Worm (Caenorhabditis elegans) whole organism, L4 larva: Measurements from ENCODE around the gene mlk-1.

Source experiments
- ceh-32 ChIP-seq: sonication (generic microtip); optimal IDR thresholded peaks from 2 replicates; lab custom pipeline; 2016; ENCODE audit warnings: mild to moderate bottlenecking, missing genetic modification characterization, missing compliant biosample characterization; ENCODE audit not compliant: poor library complexity
- ces-1 ChIP-seq: fragments of 150-350 bp; sonication (generic microtip); optimal IDR thresholded peaks from 4 replicates; lab custom pipeline; 2014; ENCODE audit warnings: missing biosample characterization, missing genetic modification reagents, missing genetic modification characterization
- dpl-1 ChIP-seq: fragments of 150-350 bp; optimal IDR thresholded peaks from 2 replicates; lab custom pipeline; 2014; ENCODE audit warnings: missing biosample characterization, missing genetic modification reagents, missing genetic modification characterization
- egl-27 ChIP-seq: sonication (generic microtip); optimal IDR thresholded peaks from 3 replicates; lab custom pipeline; 2017; ENCODE audit warnings: missing biosample characterization, missing genetic modification reagents, missing genetic modification characterization
- fos-1 ChIP-seq: fragments of 150-350 bp; optimal IDR thresholded peaks from 2 replicates; lab custom pipeline; 2014; ENCODE audit warnings: missing biosample characterization, missing genetic modification characterization
- mdl-1 ChIP-seq, 2 experiments: fragments of 150-350 bp in 1 of 2; sonication (generic microtip) in 1 of 2; optimal IDR thresholded peaks; 2 replicates each; lab custom pipeline; 2014 to 2017; ENCODE audit warnings: missing biosample characterization in 2 of 2, missing genetic modification characterization in 2 of 2
- skn-1 ChIP-seq: fragments of 150-350 bp; optimal IDR thresholded peaks from 2 replicates; lab custom pipeline; 2014; ENCODE audit warnings: missing biosample characterization, missing genetic modification characterization
- snpc-4 ChIP-seq: fragments of 150-350 bp; optimal IDR thresholded peaks from 2 replicates; lab custom pipeline; 2014; ENCODE audit warnings: missing biosample characterization, missing genetic modification characterization
- unc-130 ChIP-seq: sonication (generic microtip); optimal IDR thresholded peaks from 2 replicates; lab custom pipeline; 2016; ENCODE audit warnings: missing genetic modification reagents, missing genetic modification characterization, missing compliant biosample characterization
- unc-62 ChIP-seq, 3 experiments: fragments of 150-350 bp in 1 of 3; sonication (generic microtip); optimal IDR thresholded peaks in 2 of 3; peaks in 1 of 3; 1 replicate in 1 of 3; 2 replicates in 2 of 3; lab custom pipeline; 2014 to 2017; ENCODE audit warnings: missing biosample characterization in 3 of 3, missing genetic modification characterization in 3 of 3, missing genetic modification reagents in 3 of 3, missing genotype in 1 of 3

ce11 chrV:5018810-5019274, 45.8 kb downstream of the mlk-1 start, which contains the start of gene srr-4:
- TF ChIP-seq skn-1 (tag; lab: Kevin White, UChicago) = no peak
- TF ChIP-seq ces-1 = no peak
- no peak for TF ChIP-seq snpc-4 (tag; lab: Kevin White, UChicago)
- TF ChIP-seq fos-1 (tag; lab: Kevin White, UChicago) = no peak
- no peak for TF ChIP-seq unc-130
- TF ChIP-seq ceh-32 (tag; lab: Kevin White, UChicago) = no peak
- no peak for TF ChIP-seq dpl-1 (GFP tag; lab: Kevin White, UChicago)
- no peak for TF ChIP-seq mdl-1 (tag; optimal IDR thresholded peaks at IDR 0.05; lab: Kevin White, UChicago)
- peak in 1 of 2 experiments; percentile 97 for TF ChIP-seq unc-62 (GFP tag; optimal IDR thresholded peaks at IDR 0.05 in 1 of 2; lab: Kevin White, UChicago)
- no peak for TF ChIP-seq unc-62 (tag; optimal IDR thresholded peaks at IDR 0.05; lab: Kevin White, UChicago)
- TF ChIP-seq egl-27 (tag; lab: Kevin White, UChicago) = no peak
